Worm (Caenorhabditis elegans): ENCODE results near the gene nhr-184.

DNA sequence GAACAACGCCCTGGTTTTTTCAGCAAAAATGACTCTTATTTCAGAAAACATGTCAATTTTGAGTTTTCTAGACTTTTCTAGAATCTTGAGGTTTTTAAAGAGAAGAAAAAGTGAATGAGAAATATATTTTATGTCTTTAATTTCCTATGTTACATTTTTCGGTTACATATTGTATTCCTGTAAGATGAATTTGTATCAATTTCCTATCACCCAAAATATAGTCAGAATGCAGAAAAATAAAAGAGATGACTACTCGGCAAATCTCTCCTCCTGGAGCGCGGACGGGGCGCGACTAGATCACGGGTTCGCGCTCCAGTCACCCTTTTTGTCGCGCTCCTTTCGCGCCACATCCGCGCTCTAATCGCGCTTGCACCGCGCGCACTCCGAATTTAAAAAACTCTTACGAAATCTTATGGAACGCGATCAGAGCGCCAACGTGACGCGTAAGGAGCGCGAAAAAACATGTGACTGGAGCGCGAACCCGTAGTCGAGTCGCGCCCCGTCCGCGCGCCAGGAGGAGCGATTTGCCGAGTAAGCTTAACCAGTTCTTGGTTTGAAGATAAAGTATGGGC lies 40.4 kb upstream of the nhr-184 start, which contains the start of gene str-253:
- no peak for TF ChIP-seq mab-5 (tag; optimal IDR thresholded peaks at IDR 0.05)
- no peak for TF ChIP-seq zip-8 (tag; optimal IDR thresholded peaks at IDR 0.05)
- no peak for TF ChIP-seq unc-120 (tag; optimal IDR thresholded peaks at IDR 0.05; ENCODE audit: poor library complexity, severe bottlenecking)
- no peak for TF ChIP-seq sem-2 (GFP tag; optimal IDR thresholded peaks at IDR 0.05)
- no peak for TF ChIP-seq nhr-28 (tag; optimal IDR thresholded peaks at IDR 0.05)
- TF ChIP-seq nhr-237 (tag; optimal IDR thresholded peaks at IDR 0.05), result no peak
- TF ChIP-seq snpc-4 (tag; optimal IDR thresholded peaks at IDR 0.05), result no peak
- TF ChIP-seq cnd-1 (tag; optimal IDR thresholded peaks at IDR 0.05), result no peak
- no peak for TF ChIP-seq ceh-83 (GFP tag; optimal IDR thresholded peaks at IDR 0.05)
- no peak for TF ChIP-seq flh-1 (GFP tag; optimal IDR thresholded peaks at IDR 0.05)
- TF ChIP-seq ces-1 (GFP tag; optimal IDR thresholded peaks at IDR 0.05), result no peak
- no peak for TF ChIP-seq ztf-11 (tag; optimal IDR thresholded peaks at IDR 0.05)

Measured in whole organism, mixed stage, embryonic.